Worm (Caenorhabditis elegans) whole organism, late embryonic: ENCODE measurements around the gene usp-50.

Experiments used
- Y22D7AL.16 ChIP-seq: sonication (generic microtip); optimal IDR thresholded peaks from 2 replicates; lab custom pipeline; 2016; ENCODE audit warnings: missing genetic modification characterization, missing compliant biosample characterization
- ama-1 ChIP-seq: fragments of 150-350 bp; optimal IDR thresholded peaks from 2 replicates; lab custom pipeline; 2014
- ceh-24 ChIP-seq: sonication (generic microtip); optimal IDR thresholded peaks from 2 replicates; lab custom pipeline; 2016; ENCODE audit warnings: mild to moderate bottlenecking, missing genetic modification characterization, missing compliant biosample characterization
- dmd-4 ChIP-seq: sonication (generic microtip); optimal IDR thresholded peaks from 2 replicates; lab custom pipeline; 2016; ENCODE audit warnings: borderline replicate concordance, missing genetic modification characterization, missing compliant biosample characterization
- elt-4 ChIP-seq: sonication (generic microtip); optimal IDR thresholded peaks from 2 replicates; lab custom pipeline; 2016; ENCODE audit warnings: missing genetic modification characterization, missing compliant biosample characterization
- ets-4 ChIP-seq: sonication (generic microtip); optimal IDR thresholded peaks from 2 replicates; lab custom pipeline; 2016; ENCODE audit warnings: missing genetic modification characterization, missing compliant biosample characterization
- fkh-10 ChIP-seq: fragments of 150-350 bp; optimal IDR thresholded peaks from 2 replicates; lab custom pipeline; 2014; ENCODE audit warnings: missing biosample characterization, missing genetic modification reagents, missing genetic modification characterization
- hlh-30 ChIP-seq: sonication (generic microtip); optimal IDR thresholded peaks from 2 replicates; lab custom pipeline; 2017; ENCODE audit warnings: antibody characterized with exemption, missing genetic modification characterization, missing compliant biosample characterization; ENCODE audit not compliant: insufficient read depth
- mec-3 ChIP-seq: sonication (generic microtip); optimal IDR thresholded peaks from 2 replicates; lab custom pipeline; 2016; ENCODE audit warnings: borderline replicate concordance, missing genetic modification characterization, missing compliant biosample characterization
- nhr-11 ChIP-seq: fragments of 150-350 bp; optimal IDR thresholded peaks from 2 replicates; lab custom pipeline; 2014; ENCODE audit warnings: missing biosample characterization, missing genetic modification characterization
- ref-2 ChIP-seq: sonication (generic microtip); optimal IDR thresholded peaks from 2 replicates; lab custom pipeline; 2016; ENCODE audit warnings: missing genetic modification characterization, missing compliant biosample characterization
- rnt-1 ChIP-seq: sonication (generic microtip); optimal IDR thresholded peaks from 2 replicates; lab custom pipeline; 2016; ENCODE audit warnings: missing genetic modification characterization, missing compliant biosample characterization

DNA sequence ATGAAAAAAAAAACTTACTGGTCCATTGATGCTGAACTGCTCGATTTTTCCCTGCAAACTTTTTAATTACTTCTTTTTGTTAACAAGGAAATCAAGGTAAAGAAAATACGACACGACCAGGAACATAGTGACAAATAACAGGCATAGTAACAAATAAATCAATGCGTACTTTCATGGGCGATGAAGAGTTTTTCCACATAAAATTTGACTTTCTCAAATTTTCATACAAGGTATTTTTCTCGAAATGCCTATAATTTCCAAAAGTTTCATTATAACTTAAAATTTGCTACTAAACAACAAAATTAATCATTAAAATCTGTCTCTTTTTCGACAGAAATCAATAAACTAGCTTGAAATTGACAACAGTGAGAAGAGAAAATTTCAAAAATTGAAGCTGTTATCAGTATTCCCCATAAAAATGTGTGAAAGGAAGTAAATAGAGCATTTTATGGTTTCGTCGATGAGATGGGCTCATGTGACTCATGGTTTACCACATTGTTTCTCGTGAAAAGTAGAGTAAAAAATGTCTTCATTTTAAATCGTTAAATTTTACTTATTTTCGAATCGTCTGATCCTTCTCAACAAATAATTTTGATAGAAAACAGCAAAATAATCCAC, 27.9 kb upstream of the usp-50 start, which contains the start of gene fbxa-156:
- TF ChIP-seq ets-4 (tag; lab: Kevin White, UChicago) (no peak), ama-1 (lab: Kevin White, UChicago) (no peak), fkh-10 (no peak), dmd-4 (no peak), mec-3 (tag; lab: Kevin White, UChicago) (no peak), Y22D7AL.16 (tag; lab: Kevin White, UChicago) (no peak), ceh-24 (tag; lab: Kevin White, UChicago) (no peak), nhr-11 (tag; lab: Kevin White, UChicago) (no peak), elt-4 (no peak), rnt-1 (no peak), ref-2 (tag; lab: Kevin White, UChicago) (no peak), hlh-30 (no peak)
